Worm (Caenorhabditis elegans) whole organism, L4 larva: ENCODE data around the gene Y51H4A.13.

Experiments used
- ceh-44 ChIP-seq: fragments of 200-800 bp; sonication (Bioruptor generic); IDR thresholded peaks from 2 replicates; pipeline ENCODE4 v1.3.6; 2022; ENCODE audit warnings: missing genetic modification reagents, missing genetic modification characterization, missing compliant biosample characterization
- dpl-1 ChIP-seq: fragments of 150-350 bp; optimal IDR thresholded peaks from 2 replicates; lab custom pipeline; 2014; ENCODE audit warnings: missing biosample characterization, missing genetic modification reagents, missing genetic modification characterization
- fkh-10 ChIP-seq: fragments of 150-350 bp; optimal IDR thresholded peaks from 2 replicates; lab custom pipeline; 2014; ENCODE audit warnings: missing biosample characterization, missing genetic modification reagents, missing genetic modification characterization
- jun-1 ChIP-seq: fragments of 150-350 bp; optimal IDR thresholded peaks from 2 replicates; lab custom pipeline; 2014; ENCODE audit warnings: missing biosample characterization, missing genetic modification reagents, missing genetic modification characterization
- lin-13 ChIP-seq: fragments of 150-350 bp; optimal IDR thresholded peaks from 2 replicates; lab custom pipeline; 2014; ENCODE audit warnings: missing biosample characterization, missing genetic modification reagents, missing genetic modification characterization
- lir-3 ChIP-seq: sonication (generic microtip); optimal IDR thresholded peaks from 2 replicates; lab custom pipeline; 2016; ENCODE audit warnings: mild to moderate bottlenecking, missing genetic modification characterization, missing compliant biosample characterization
- nhr-10 ChIP-seq: fragments of 150-350 bp; optimal IDR thresholded peaks from 2 replicates; lab custom pipeline; 2014; ENCODE audit warnings: missing biosample characterization, missing genetic modification characterization

- TF ChIP-seq lir-3 (no peak), lin-13 (GFP tag; lab: Kevin White, UChicago) (peak; percentile 62), ceh-44 (GFP tag; lab: Robert Waterston, UW) (no peak), dpl-1 (GFP tag; lab: Kevin White, UChicago) (no peak), nhr-10 (no peak), jun-1 (tag; lab: Kevin White, UChicago) (no peak), fkh-10 (GFP tag; lab: Kevin White, UChicago) (no peak)
These were observed 38.1 kb upstream of the Y51H4A.13 start for ce11 chrIV:16684224-16684623.
